Worm (Caenorhabditis elegans): ENCODE results near the gene R160.5.

- TF ChIP-seq unc-62 (GFP tag; optimal IDR thresholded peaks at IDR 0.05 in 1 of 2) (no peak), unc-62 (tag; optimal IDR thresholded peaks at IDR 0.05) (no peak), aly-2 (tag; optimal IDR thresholded peaks at IDR 0.05) (no peak), nhr-42 (GFP tag; IDR thresholded peaks at IDR 0.05) (no peak), nhr-76 (tag; optimal IDR thresholded peaks at IDR 0.05) (no peak), dmd-6 (GFP tag; IDR thresholded peaks at IDR 0.05) (no peak)
These were observed 20.5 kb downstream of the R160.5 start, which contains the start of gene F14H12.2 for ce11 chrX:4350198-4350597.

All from whole organism, L4 larva.